Worm (Caenorhabditis elegans): Measurements from ENCODE around the gene gly-14.

DNA sequence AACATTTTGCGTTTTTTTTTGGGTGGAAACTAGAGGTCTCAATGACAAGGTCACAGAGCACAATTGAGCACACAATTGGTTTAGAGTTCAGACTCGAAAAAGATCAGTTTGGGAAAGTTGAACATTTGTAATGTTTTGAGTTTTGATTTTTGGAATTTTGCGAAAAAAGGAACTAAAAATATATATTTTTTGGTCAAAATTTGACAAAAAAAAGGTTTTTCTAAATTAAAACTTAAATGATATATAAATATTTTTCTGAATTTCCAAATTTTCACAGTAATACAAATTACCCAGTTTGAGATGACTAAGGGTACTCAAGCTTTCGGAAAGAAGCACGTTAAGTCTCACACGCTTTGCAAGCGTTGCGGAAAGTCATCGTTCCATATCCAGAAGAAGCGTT, 35.3 kb upstream of the gly-14 start, which contains the start of gene rpl-37:
- TF ChIP-seq mdl-1 (tag; optimal IDR thresholded peaks at IDR 0.05) (no peak), unc-55 (GFP tag; optimal IDR thresholded peaks at IDR 0.05) (no peak), crh-2 (tag; optimal IDR thresholded peaks at IDR 0.05) (no peak), elt-3 (tag; optimal IDR thresholded peaks at IDR 0.05) (no peak), skn-1 (tag; optimal IDR thresholded peaks at IDR 0.05) (no peak), unc-62 (GFP tag; optimal IDR thresholded peaks at IDR 0.05) (no peak), aly-2 (tag; optimal IDR thresholded peaks at IDR 0.05) (no peak), elt-1 (tag; optimal IDR thresholded peaks at IDR 0.05) (no peak), mab-5 (tag; optimal IDR thresholded peaks at IDR 0.05) (no peak), R02D3.7 (tag; optimal IDR thresholded peaks at IDR 0.05) (no peak), nhr-21 (tag; optimal IDR thresholded peaks at IDR 0.05) (no peak)
